Fruit fly (Drosophila melanogaster) whole organism, embryonic: ENCODE results near the gene Ddc.

Experiments used
- ATbp ChIP-seq: fragments of 200-800 bp; sonication (Bioruptor generic); optimal IDR thresholded peaks from 2 replicates; lab custom pipeline; 2017; ENCODE audit warnings: missing biosample characterization, mild to moderate bottlenecking, missing genetic modification characterization, missing genetic modification reagents
- Asciz ChIP-seq: fragments of 200-800 bp; sonication (Bioruptor generic); optimal IDR thresholded peaks from 2 replicates; lab custom pipeline; 2017; ENCODE audit warnings: missing biosample characterization, mild to moderate bottlenecking, missing genetic modification characterization, missing genetic modification reagents
- Awh ChIP-seq: fragments of 200-800 bp; sonication (Bioruptor generic); IDR thresholded peaks from 2 replicates; pipeline ENCODE4, ENCODE4 v1.3.6; 2022; ENCODE audit warnings: missing biosample characterization, missing genetic modification characterization
- CG1024 ChIP-seq: fragments of 200-800 bp; sonication (Bioruptor generic); IDR thresholded peaks from 2 replicates; pipeline ENCODE4 v1.3.6; 2022; ENCODE audit warnings: missing biosample characterization, missing genetic modification characterization
- CG10431 ChIP-seq: fragments of 200-800 bp; sonication (Bioruptor generic); optimal IDR thresholded peaks from 3 replicates; lab custom pipeline; 2018; ENCODE audit warnings: missing biosample characterization, mild to moderate bottlenecking, missing genetic modification characterization
- CG10654 ChIP-seq: fragments of 200-800 bp; sonication (Bioruptor generic); optimal IDR thresholded peaks from 2 replicates; lab custom pipeline; 2016; ENCODE audit warnings: missing biosample characterization, missing genetic modification characterization
- CG11398 ChIP-seq: fragments of 200-800 bp; sonication (Bioruptor generic); optimal IDR thresholded peaks from 2 replicates; lab custom pipeline; 2016; ENCODE audit warnings: missing biosample characterization, missing genetic modification characterization
- CG12391 ChIP-seq: fragments of 200-800 bp; sonication (Bioruptor generic); optimal IDR thresholded peaks from 3 replicates; lab custom pipeline; 2018; ENCODE audit warnings: missing biosample characterization, mild to moderate bottlenecking, missing genetic modification characterization, moderate library complexity
- CG15479 ChIP-seq: fragments of 200-800 bp; sonication (Bioruptor generic); optimal IDR thresholded peaks from 3 replicates; lab custom pipeline; 2019; ENCODE audit warnings: missing biosample characterization, mild to moderate bottlenecking, missing genetic modification characterization, moderate library complexity
- CG15696 ChIP-seq: fragments of 200-800 bp; sonication (Bioruptor generic); optimal IDR thresholded peaks from 2 replicates; lab custom pipeline; 2019; ENCODE audit warnings: missing biosample characterization, mild to moderate bottlenecking, missing genetic modification characterization, moderate library complexity
- CG17568 ChIP-seq: fragments of 200-800 bp; sonication (Bioruptor generic); optimal IDR thresholded peaks from 2 replicates; lab custom pipeline; 2018; ENCODE audit warnings: missing biosample characterization, mild to moderate bottlenecking, missing genetic modification characterization, moderate library complexity
- CG18619 ChIP-seq: fragments of 200-800 bp; sonication (Bioruptor generic); optimal IDR thresholded peaks from 3 replicates; lab custom pipeline; 2017; ENCODE audit warnings: missing biosample characterization, mild to moderate bottlenecking, missing genetic modification characterization
- CG2116 ChIP-seq: fragments of 200-800 bp; sonication (Bioruptor generic); optimal IDR thresholded peaks from 3 replicates; lab custom pipeline; 2018; ENCODE audit warnings: missing biosample characterization, mild to moderate bottlenecking, missing genetic modification characterization
- CG2712 ChIP-seq: fragments of 200-800 bp; optimal IDR thresholded peaks from 3 replicates; lab custom pipeline; 2019; ENCODE audit warnings: missing biosample characterization, mild to moderate bottlenecking, missing genetic modification characterization, moderate library complexity
- CG3065 ChIP-seq: fragments of 200-800 bp; sonication (Bioruptor generic); optimal IDR thresholded peaks from 2 replicates; lab custom pipeline; 2016; ENCODE audit warnings: missing biosample characterization, missing genetic modification characterization
- CG4360 ChIP-seq: fragments of 200-800 bp; sonication (Bioruptor generic); IDR thresholded peaks from 2 replicates; pipeline ENCODE4 v1.3.6; 2022; ENCODE audit warnings: missing biosample characterization, missing genetic modification characterization
- CG6813 ChIP-seq: fragments of 200-800 bp; sonication (Bioruptor generic); optimal IDR thresholded peaks from 2 replicates; lab custom pipeline; 2017; ENCODE audit warnings: missing biosample characterization, missing genetic modification characterization, mild to moderate bottlenecking, moderate library complexity, missing genetic modification reagents
- CG7839 ChIP-seq: fragments of 200-800 bp; sonication (Bioruptor generic); optimal IDR thresholded peaks from 3 replicates; lab custom pipeline; 2018; ENCODE audit warnings: missing biosample characterization, mild to moderate bottlenecking, missing genetic modification characterization, moderate library complexity
- CG8944 ChIP-seq: fragments of 200-800 bp; sonication (Bioruptor generic); optimal IDR thresholded peaks from 3 replicates; lab custom pipeline; 2016; ENCODE audit warnings: missing biosample characterization, missing genetic modification characterization
- CkIIα-i1 ChIP-seq: fragments of 200-800 bp; sonication (Bioruptor generic); IDR thresholded peaks from 2 replicates; pipeline ENCODE4 v1.3.6; 2022; ENCODE audit warnings: missing biosample characterization, missing genetic modification characterization
- D19A ChIP-seq: fragments of 200-800 bp; optimal IDR thresholded peaks from 3 replicates; lab custom pipeline; 2019; ENCODE audit warnings: missing biosample characterization, mild to moderate bottlenecking, missing genetic modification characterization, moderate library complexity
- Dip2 ChIP-seq: fragments of 200-800 bp; sonication (Bioruptor generic); IDR thresholded peaks from 2 replicates; pipeline ENCODE4 v1.3.6; 2022; ENCODE audit warnings: missing biosample characterization, missing genetic modification characterization
- Gug ChIP-seq: fragments of 200-800 bp; sonication (Bioruptor generic); IDR thresholded peaks from 4 replicates; pipeline ENCODE4 v1.3.6; 2022; ENCODE audit warnings: missing biosample characterization, missing genetic modification characterization
- HmgD ChIP-seq: fragments of 200-800 bp; sonication (Bioruptor generic); optimal IDR thresholded peaks from 3 replicates; lab custom pipeline; 2016; ENCODE audit warnings: missing biosample characterization, missing genetic modification characterization
- Jarid2 ChIP-seq: fragments of 200-800 bp; sonication (Bioruptor generic); optimal IDR thresholded peaks from 3 replicates; lab custom pipeline; 2017; ENCODE audit warnings: mild to moderate bottlenecking, missing biosample characterization, missing genetic modification reagents, missing genetic modification characterization
- Lim3 ChIP-seq: fragments of 200-800 bp; sonication (Bioruptor generic); IDR thresholded peaks from 2 replicates; pipeline ENCODE4 v1.3.6; 2022; ENCODE audit warnings: missing biosample characterization, missing genetic modification characterization
- Med ChIP-seq: fragments of 200-800 bp; sonication (Bioruptor generic); peaks from one replicate; lab custom pipeline; 2016; ENCODE audit warnings: missing biosample characterization, missing genetic modification characterization, mild to moderate bottlenecking, inconsistent platforms, moderate library complexity
- Nf-YA ChIP-seq: fragments of 200-800 bp; sonication (Bioruptor generic); IDR thresholded peaks from 2 replicates; pipeline ENCODE4 v1.3.6; 2022; ENCODE audit warnings: missing biosample characterization, missing genetic modification characterization
- Scr ChIP-seq: fragments of 200-800 bp; sonication (Bioruptor generic); IDR thresholded peaks from 2 replicates; pipeline ENCODE4 v1.3.6; 2022; ENCODE audit warnings: missing biosample characterization, missing genetic modification characterization; ENCODE audit not compliant: partially characterized antibody
- Taf1 ChIP-seq: fragments of 200-800 bp; sonication (Bioruptor generic); IDR thresholded peaks from 2 replicates; pipeline ENCODE4 v1.3.6; 2022; ENCODE audit warnings: missing biosample characterization, missing genetic modification characterization
- Tbp ChIP-seq: fragments of >200 bp; optimal IDR thresholded peaks from 2 replicates; lab custom pipeline; 2018; ENCODE audit warnings: missing biosample characterization, missing genetic modification characterization
- Vsx1 ChIP-seq: fragments of 200-800 bp; sonication (Bioruptor generic); optimal IDR thresholded peaks from 2 replicates; lab custom pipeline; 2017; ENCODE audit warnings: missing biosample characterization, mild to moderate bottlenecking, missing genetic modification characterization, missing genetic modification reagents
- abd-A ChIP-seq: fragments of 200-800 bp; sonication (Bioruptor generic); optimal IDR thresholded peaks from 3 replicates; lab custom pipeline; 2019; ENCODE audit warnings: missing biosample characterization, mild to moderate bottlenecking, missing genetic modification characterization, moderate library complexity
- exex ChIP-seq: fragments of 200-800 bp; sonication (Bioruptor generic); optimal IDR thresholded peaks from 4 replicates; lab custom pipeline; 2018; ENCODE audit warnings: missing biosample characterization, mild to moderate bottlenecking, missing genetic modification characterization, moderate library complexity
- fu2 ChIP-seq: fragments of 200-800 bp; sonication (Bioruptor generic); optimal IDR thresholded peaks from 2 replicates; lab custom pipeline; 2016; ENCODE audit warnings: missing biosample characterization, missing genetic modification characterization
- grn ChIP-seq: fragments of 200-800 bp; sonication (Bioruptor generic); optimal IDR thresholded peaks from 3 replicates; lab custom pipeline; 2017; ENCODE audit warnings: missing biosample characterization, missing genetic modification characterization
- gsb-n ChIP-seq: fragments of 200-800 bp; sonication (Bioruptor generic); optimal IDR thresholded peaks from 3 replicates; lab custom pipeline; 2018; ENCODE audit warnings: missing biosample characterization, mild to moderate bottlenecking, missing genetic modification characterization
- kay ChIP-seq: fragments of 200-800 bp; sonication (Bioruptor generic); optimal IDR thresholded peaks from 2 replicates; lab custom pipeline; 2016; ENCODE audit warnings: missing biosample characterization, missing genetic modification characterization
- lab ChIP-seq: fragments of 200-800 bp; sonication (Bioruptor generic); optimal IDR thresholded peaks from 3 replicates; lab custom pipeline; 2017; ENCODE audit warnings: missing biosample characterization, missing genetic modification characterization, mild to moderate bottlenecking, moderate library complexity, missing genetic modification reagents
- mirr ChIP-seq: fragments of 200-800 bp; sonication (Bioruptor generic); optimal IDR thresholded peaks from 3 replicates; lab custom pipeline; 2018; ENCODE audit warnings: missing biosample characterization, mild to moderate bottlenecking, missing genetic modification characterization
- pros ChIP-seq: fragments of 200-800 bp; sonication (Bioruptor generic); optimal IDR thresholded peaks from 3 replicates; lab custom pipeline; 2019; ENCODE audit warnings: missing biosample characterization, mild to moderate bottlenecking, missing genetic modification characterization, moderate library complexity
- sens ChIP-seq: fragments of 200-800 bp; sonication (Bioruptor generic); peaks from one replicate; lab custom pipeline; 2016; ENCODE audit warnings: missing biosample characterization, missing genetic modification characterization
- slbo ChIP-seq: fragments of 200-800 bp; sonication (Bioruptor generic); IDR thresholded peaks from 2 replicates; pipeline ENCODE4 v1.3.6; 2022; ENCODE audit warnings: missing biosample characterization, missing genetic modification characterization
- so ChIP-seq: fragments of 200-800 bp; sonication (Bioruptor generic); IDR thresholded peaks from 3 replicates; pipeline ENCODE4 v1.3.6; 2022; ENCODE audit warnings: missing biosample characterization, missing genetic modification characterization
- tin ChIP-seq: fragments of 200-800 bp; sonication (Bioruptor generic); optimal IDR thresholded peaks from 3 replicates; lab custom pipeline; 2016; ENCODE audit warnings: missing biosample characterization, missing genetic modification characterization
- tio ChIP-seq: fragments of 200-800 bp; sonication (Bioruptor generic); optimal IDR thresholded peaks from 2 replicates; lab custom pipeline; 2017; ENCODE audit warnings: missing biosample characterization, missing genetic modification characterization, inconsistent platforms
- tna ChIP-seq: fragments of 200-800 bp; sonication (Bioruptor generic); IDR thresholded peaks from 2 replicates; pipeline ENCODE4 v1.3.6; 2022; ENCODE audit warnings: missing biosample characterization, missing genetic modification characterization; ENCODE audit not compliant: partially characterized antibody
- unc-4 ChIP-seq: fragments of 200-800 bp; sonication (Bioruptor generic); IDR thresholded peaks from 2 replicates; pipeline ENCODE4 v1.3.6; 2022; ENCODE audit warnings: missing biosample characterization, missing genetic modification characterization; ENCODE audit not compliant: partially characterized antibody
- unpg ChIP-seq: fragments of 200-800 bp; sonication (Bioruptor generic); optimal IDR thresholded peaks from 3 replicates; lab custom pipeline; 2018; ENCODE audit warnings: missing biosample characterization, mild to moderate bottlenecking, missing genetic modification characterization, moderate library complexity
- zfh1 ChIP-seq: fragments of 200-800 bp; sonication (Bioruptor generic); IDR thresholded peaks from 3 replicates; pipeline ENCODE4 v1.3.6; 2022; ENCODE audit warnings: missing biosample characterization, missing genetic modification characterization

The Ddc gene

DNA sequence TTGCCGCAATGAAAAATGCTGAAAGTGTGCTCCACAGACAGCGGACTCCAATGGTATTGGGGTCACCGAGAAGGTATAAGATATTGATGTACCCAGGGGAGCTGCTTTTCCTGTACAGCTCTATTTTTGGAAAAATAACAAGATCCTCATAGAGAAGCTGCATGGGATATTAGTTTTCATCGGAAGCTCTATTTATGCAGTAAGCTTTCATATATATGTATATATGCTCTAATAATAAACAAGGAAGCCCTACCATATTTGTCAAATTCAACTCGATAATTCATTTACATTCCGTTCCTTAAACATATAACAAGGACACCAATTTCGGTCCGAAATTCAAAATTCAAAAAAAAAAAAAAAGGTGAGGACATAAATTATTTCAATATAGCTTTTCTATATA is 18.4 kb downstream of the Ddc start, which contains the start of the genes CG17344 and CG43731:
Gene CG17344, plus strand, starts transcription at position 301 of the 400 bp plus-strand sequence.
Gene CG43731, plus strand, starts transcription at position 301 of the 400 bp plus-strand sequence.
- TF ChIP-seq CG6813 (GFP tag; lab: Kevin White, UChicago) (no peak), abd-A (tag; lab: Kevin White, UChicago) (no peak), CG8944 (GFP tag; lab: Kevin White, UChicago) (no peak), CG10431 (GFP tag; lab: Kevin White, UChicago) (no peak), HmgD (GFP tag; lab: Kevin White, UChicago) (no peak), CG2712 (tag; lab: Kevin White, UChicago) (no peak), CG12391 (no peak), Dip2 (no peak), Nf-YA (GFP tag; lab: Robert Waterston, UW) (no peak), CG2116 (GFP tag; lab: Kevin White, UChicago) (no peak), gsb-n (tag; lab: Kevin White, UChicago) (no peak), ATbp (GFP tag; lab: Kevin White, UChicago) (no peak), Gug (GFP tag; lab: Robert Waterston, UW) (no peak)

DNA sequence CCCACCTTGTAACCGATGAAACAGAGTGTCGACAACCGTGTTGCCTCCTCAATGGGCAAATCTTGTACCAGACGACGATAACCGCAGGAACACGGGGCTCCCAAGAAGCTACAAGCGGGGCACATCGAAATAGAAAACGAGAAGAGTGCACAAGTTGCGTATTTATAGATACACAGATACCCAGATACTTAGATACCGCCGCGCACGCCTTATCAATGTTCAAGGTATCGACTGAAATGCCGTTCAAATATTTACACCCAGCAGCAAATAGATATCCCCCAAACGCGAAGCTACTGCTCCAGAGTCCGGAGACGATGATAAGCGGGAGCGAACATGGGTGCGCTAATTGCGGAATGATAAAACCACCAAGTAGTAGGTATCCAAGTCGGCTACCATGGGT is 21.4 kb downstream of the Ddc start:
- TF ChIP-seq tio (GFP tag; lab: Kevin White, UChicago) (no peak), CG11398 (GFP tag; lab: Kevin White, UChicago) (no peak), sens (no peak), lab (peak; percentile 2), exex (peak; percentile 48), CG3065 (GFP tag; lab: Kevin White, UChicago) (no peak), Nf-YA (GFP tag; lab: Robert Waterston, UW) (no peak), tin (GFP tag; lab: Kevin White, UChicago) (no peak), CG4360 (GFP tag; lab: Robert Waterston, UW) (no peak), CG15479 (GFP tag; lab: Kevin White, UChicago) (peak; percentile 46), Asciz (GFP tag; lab: Kevin White, UChicago) (no peak), mirr (GFP tag; lab: Kevin White, UChicago) (peak; percentile 80), CG7839 (tag; lab: Kevin White, UChicago) (no peak), CG10654 (GFP tag; lab: Kevin White, UChicago) (no peak), zfh1 (GFP tag; lab: Robert Waterston, UW) (no peak), Taf1 (GFP tag; lab: Robert Waterston, UW) (no peak), unc-4 (GFP tag; lab: Robert Waterston, UW) (no peak), Jarid2 (GFP tag; lab: Kevin White, UChicago) (no peak), CG18619 (GFP tag; lab: Kevin White, UChicago) (no peak), Med (GFP tag; lab: Kevin White, UChicago) (peak; percentile 68), Scr (GFP tag; lab: Robert Waterston, UW) (no peak), unpg (GFP tag; lab: Kevin White, UChicago) (no peak), ATbp (GFP tag; lab: Kevin White, UChicago) (no peak), fu2 (GFP tag; lab: Kevin White, UChicago) (no peak), slbo (GFP tag; lab: Robert Waterston, UW) (no peak), CG15696 (tag; lab: Kevin White, UChicago) (no peak), CkIIα-i1 (no peak), Awh (GFP tag; lab: Robert Waterston, UW) (no peak), D19A (no peak), Tbp (GFP tag; lab: Kevin White, UChicago) (no peak), grn (GFP tag; lab: Kevin White, UChicago) (peak; percentile 52), tna (GFP tag; lab: Robert Waterston, UW) (no peak), pros (GFP tag; lab: Kevin White, UChicago) (no peak), Lim3 (GFP tag; lab: Robert Waterston, UW) (peak; percentile 82; the same call in 1 of the 2 replicates), Vsx1 (GFP tag; lab: Kevin White, UChicago) (no peak), so (GFP tag; lab: Robert Waterston, UW) (no peak), kay (no peak), CG1024 (GFP tag; lab: Robert Waterston, UW) (no peak), CG17568 (GFP tag; lab: Kevin White, UChicago) (no peak)
